Worm (Caenorhabditis elegans) whole organism, L3 larva: ENCODE measurements around the gene gst-24.

Source experiments
- ama-1 ChIP-seq: fragments of 150-350 bp; optimal IDR thresholded peaks from 2 replicates; lab custom pipeline; 2018
- egl-27 ChIP-seq: sonication (generic microtip); optimal IDR thresholded peaks from 4 replicates; lab custom pipeline; 2017; ENCODE audit warnings: missing biosample characterization, missing genetic modification reagents, missing genetic modification characterization
- elt-2 ChIP-seq: sonication (generic microtip); optimal IDR thresholded peaks from 2 replicates; lab custom pipeline; 2016; ENCODE audit warnings: missing genetic modification reagents, mild to moderate bottlenecking, missing genetic modification characterization, missing compliant biosample characterization
- lsy-12 ChIP-seq: sonication (generic microtip); optimal IDR thresholded peaks from 2 replicates; lab custom pipeline; 2016; ENCODE audit warnings: mild to moderate bottlenecking, missing genetic modification characterization, missing compliant biosample characterization
- nhr-28 ChIP-seq: fragments of 150-350 bp; optimal IDR thresholded peaks from 2 replicates; lab custom pipeline; 2014; ENCODE audit warnings: missing biosample characterization, missing genetic modification characterization
- nhr-77 ChIP-seq: fragments of 150-350 bp; optimal IDR thresholded peaks from 2 replicates; lab custom pipeline; 2014; ENCODE audit warnings: missing biosample characterization, missing genetic modification characterization
- pha-4 ChIP-seq: fragments of 150-350 bp; optimal IDR thresholded peaks from 2 replicates; lab custom pipeline; 2014; ENCODE audit warnings: missing biosample characterization, missing genetic modification reagents, missing genetic modification characterization
- snpc-4 ChIP-seq: fragments of 150-350 bp; optimal IDR thresholded peaks from 2 replicates; lab custom pipeline; 2014; ENCODE audit warnings: missing biosample characterization, missing genetic modification characterization
- unc-62 ChIP-seq: fragments of 150-350 bp; sonication (generic microtip); optimal IDR thresholded peaks from 4 replicates; lab custom pipeline; 2014; ENCODE audit warnings: missing biosample characterization, missing genetic modification reagents, missing genetic modification characterization
- zag-1 ChIP-seq: fragments of 150-350 bp; optimal IDR thresholded peaks from 2 replicates; lab custom pipeline; 2014; ENCODE audit warnings: missing biosample characterization, missing genetic modification characterization
- ztf-4 ChIP-seq: fragments of 150-350 bp; optimal IDR thresholded peaks from 2 replicates; lab custom pipeline; 2014; ENCODE audit warnings: missing biosample characterization, missing genetic modification characterization

DNA sequence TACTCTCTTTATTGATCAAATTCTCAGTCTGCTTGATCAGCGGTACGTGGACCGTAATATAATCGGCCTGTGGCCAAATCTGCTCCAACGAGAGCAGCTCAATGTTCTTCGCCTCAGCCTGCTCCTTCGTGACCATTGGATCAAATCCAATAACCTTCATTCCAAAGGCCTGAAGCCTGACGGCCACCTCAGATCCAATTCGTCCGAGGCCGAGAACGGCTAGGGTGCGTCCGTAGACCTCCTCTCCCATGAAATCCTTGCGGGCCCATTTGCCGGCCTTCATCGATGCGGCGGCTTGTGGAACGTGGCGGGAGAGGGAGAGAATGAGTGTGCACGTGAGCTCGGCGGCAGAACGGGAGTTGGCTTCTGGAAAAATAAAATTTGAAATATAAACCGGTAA lies 26.3 kb upstream of the gst-24 start:
- TF ChIP-seq egl-27 (tag; lab: Kevin White, UChicago): no peak
- TF ChIP-seq nhr-28 (tag; lab: Kevin White, UChicago): no peak
- TF ChIP-seq zag-1 (tag; lab: Kevin White, UChicago): no peak
- no peak for TF ChIP-seq nhr-77 (tag; lab: Kevin White, UChicago)
- TF ChIP-seq ama-1: peak; percentile 27
- no peak for TF ChIP-seq elt-2 (tag; lab: Kevin White, UChicago)
- no peak for TF ChIP-seq lsy-12 (tag; lab: Kevin White, UChicago)
- no peak for TF ChIP-seq pha-4 (tag; lab: Kevin White, UChicago)
- TF ChIP-seq unc-62 (GFP tag; lab: Kevin White, UChicago): no peak
- no peak for TF ChIP-seq snpc-4
- TF ChIP-seq ztf-4 (tag; lab: Kevin White, UChicago): no peak
